Worm (Caenorhabditis elegans): ENCODE data around the gene C03B1.3.

C03B1.3 gene

ce11 chrX:6365715-6366114, at the start of gene C03B1.3:
Gene C03B1.3, plus strand, starts transcription at chrX:6366015.
- TF ChIP-seq T07F8.4 (tag; optimal IDR thresholded peaks at IDR 0.05) (no peak), hrde-1 (tag; optimal IDR thresholded peaks at IDR 0.05; ENCODE audit: borderline replicate concordance) (no peak), ekl-4 (GFP tag; IDR thresholded peaks at IDR 0.05) (no peak), F22D6.2 (tag; optimal IDR thresholded peaks at IDR 0.05) (no peak), ceh-91 (GFP tag; IDR thresholded peaks at IDR 0.05) (no peak), nhr-179 (tag; optimal IDR thresholded peaks at IDR 0.05) (no peak), dox-1 (GFP tag; IDR thresholded peaks at IDR 0.05) (no peak), gei-17 (GFP tag; optimal IDR thresholded peaks at IDR 0.05) (no peak), F57A8.1 (GFP tag; optimal IDR thresholded peaks at IDR 0.05) (no peak), hmg-1.2 (GFP tag; IDR thresholded peaks at IDR 0.05) (no peak), attf-3 (GFP tag; conservative IDR thresholded peaks at IDR 0.05) (no peak), fkh-3 (tag; optimal IDR thresholded peaks at IDR 0.05) (no peak), Y95B8A.8 (GFP tag; IDR thresholded peaks at IDR 0.05) (no peak), lag-1 (GFP tag; IDR thresholded peaks at IDR 0.05) (no peak), nfya-2 (GFP tag; IDR thresholded peaks at IDR 0.05) (no peak)

- TF ChIP-seq ztf-3 (GFP tag; optimal IDR thresholded peaks at IDR 0.05) = no peak
- TF ChIP-seq B0336.3 (GFP tag; IDR thresholded peaks at IDR 0.05) = no peak
- no peak for TF ChIP-seq lag-1 (GFP tag; IDR thresholded peaks at IDR 0.05)
- TF ChIP-seq C06A6.2 (GFP tag; conservative IDR thresholded peaks at IDR 0.05) = no peak
These were observed 47.0 kb upstream of the C03B1.3 start for ce11 chrX:6318803-6319202.

ce11 chrX:6319546-6319945, 46.3 kb upstream of the C03B1.3 start, which contains the start of gene chtb-3:
Gene chtb-3, minus strand, starts transcription at chrX:6319646.
- TF ChIP-seq Y67H2A.10 (GFP tag; conservative IDR thresholded peaks at IDR 0.05) = no peak
- no peak for TF ChIP-seq ceh-91 (GFP tag; IDR thresholded peaks at IDR 0.05)
- no peak for TF ChIP-seq hsf-1 (GFP tag; IDR thresholded peaks at IDR 0.05)
- TF ChIP-seq ztf-6 (GFP tag; IDR thresholded peaks at IDR 0.05) = no peak
- no peak for TF ChIP-seq dpl-1 (GFP tag; optimal IDR thresholded peaks at IDR 0.05)
- no peak for TF ChIP-seq F23B12.7 (tag; optimal IDR thresholded peaks at IDR 0.05; ENCODE audit: insufficient read depth)
- no peak for TF ChIP-seq dpff-1 (tag; optimal IDR thresholded peaks at IDR 0.05)
- TF ChIP-seq tbp1 (GFP tag; optimal IDR thresholded peaks at IDR 0.05) = no peak
- TF ChIP-seq unc-62 (GFP tag; optimal IDR thresholded peaks at IDR 0.05) = no peak
- TF ChIP-seq egrh-3 (GFP tag; IDR thresholded peaks at IDR 0.05) = no peak
- TF ChIP-seq ets-4 (GFP tag; optimal IDR thresholded peaks at IDR 0.05) = no peak
- TF ChIP-seq xnd-1 (tag; optimal IDR thresholded peaks at IDR 0.05) = no peak
- no peak for TF ChIP-seq nhr-90 (tag; optimal IDR thresholded peaks at IDR 0.05)
- TF ChIP-seq Y79H2A.3 (GFP tag; conservative IDR thresholded peaks at IDR 0.05) = no peak
- TF ChIP-seq C17E4.6 (GFP tag; IDR thresholded peaks at IDR 0.05) = no peak
- TF ChIP-seq pbrm-1 (GFP tag; IDR thresholded peaks at IDR 0.05) = no peak

- TF ChIP-seq rpc-1 (optimal IDR thresholded peaks at IDR 0.05) (no peak), rpc-1 (tag; optimal IDR thresholded peaks at IDR 0.05) (no peak), F52B5.7 (tag; optimal IDR thresholded peaks at IDR 0.05) (no peak), hsf-1 (GFP tag; IDR thresholded peaks at IDR 0.05) (0 out of 2 replicates have a peak, but pooled peaks have one; percentile 17)
These were observed 44.9 kb upstream of the C03B1.3 start for ce11 chrX:6320887-6321286.
